Worm (Caenorhabditis elegans): ENCODE results near the gene Y41E3.7.

The Y41E3.7 gene

DNA sequence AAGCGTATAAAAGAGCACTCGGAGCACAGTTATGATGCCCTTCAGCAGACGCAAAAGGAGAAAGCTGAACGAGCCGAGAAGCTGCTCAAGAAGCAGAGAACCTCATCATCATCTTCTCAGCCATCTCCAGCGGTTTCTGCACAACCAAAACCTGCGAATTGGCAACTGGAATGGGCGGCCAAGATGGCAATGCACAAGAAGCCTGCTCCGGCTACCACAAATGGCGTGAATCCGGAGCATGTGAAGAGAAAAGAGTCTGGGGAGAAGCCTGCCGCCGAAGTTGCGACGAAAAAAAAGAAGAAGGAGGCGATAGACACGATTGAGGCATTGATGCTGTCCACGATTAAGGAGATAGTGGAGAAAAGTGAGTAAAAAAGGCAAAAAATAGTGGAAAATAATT, 27.3 kb downstream of the Y41E3.7 start:
- TF ChIP-seq nhr-67 (tag; optimal IDR thresholded peaks at IDR 0.05) = no peak
- no peak for TF ChIP-seq fkh-10 (GFP tag; optimal IDR thresholded peaks at IDR 0.05)
- TF ChIP-seq nhr-25 (tag; optimal IDR thresholded peaks at IDR 0.05) = no peak
- no peak for TF ChIP-seq zag-1 (tag; optimal IDR thresholded peaks at IDR 0.05)
- no peak for TF ChIP-seq ztf-11 (tag; optimal IDR thresholded peaks at IDR 0.05)
- no peak for TF ChIP-seq ceh-16 (tag; optimal IDR thresholded peaks at IDR 0.05)
- TF ChIP-seq mml-1 (tag; optimal IDR thresholded peaks at IDR 0.05) = no peak
- no peak for TF ChIP-seq unc-39 (tag; optimal IDR thresholded peaks at IDR 0.05)
- no peak for TF ChIP-seq nhr-28 (tag; optimal IDR thresholded peaks at IDR 0.05)

DNA sequence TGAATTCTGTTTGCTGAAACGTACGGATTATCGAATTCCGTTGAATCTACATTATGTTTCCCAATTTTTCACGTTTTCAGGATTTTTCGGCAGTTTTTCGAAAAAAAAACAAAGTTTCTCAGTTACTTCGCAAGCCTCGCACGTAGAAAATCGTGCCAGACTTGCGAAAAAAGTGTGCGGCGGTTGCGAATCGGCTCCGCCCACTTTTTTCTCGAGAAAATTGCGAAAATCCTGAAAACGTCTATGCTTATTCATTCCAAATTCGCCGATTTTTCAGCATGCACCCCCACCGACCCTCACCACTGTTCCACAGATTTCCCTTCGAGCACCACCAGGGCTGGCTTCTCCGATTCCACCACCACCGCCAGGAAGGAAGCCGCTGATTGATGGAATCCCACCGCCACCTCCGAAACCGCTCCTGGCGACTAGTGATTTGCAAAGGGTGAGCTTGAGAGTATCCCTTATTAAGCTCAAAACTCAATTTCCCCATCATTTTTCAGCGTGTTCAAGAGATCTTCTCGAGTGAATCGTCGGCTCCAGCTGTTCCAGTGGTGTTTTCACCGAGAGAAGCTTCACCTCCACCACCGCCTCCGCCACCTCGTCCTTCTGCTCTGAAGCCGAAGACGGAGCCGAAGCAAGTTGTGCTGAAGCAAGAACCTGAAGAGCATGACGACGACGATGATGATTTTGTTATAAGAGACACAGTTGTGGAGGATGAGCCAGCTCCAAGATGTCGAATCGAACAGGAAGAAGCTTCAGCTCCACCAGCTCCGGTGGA, 28.5 kb downstream of the Y41E3.7 start:
- no peak for TF ChIP-seq elt-2 (tag; optimal IDR thresholded peaks at IDR 0.05)
- no peak for TF ChIP-seq skn-1 (tag; optimal IDR thresholded peaks at IDR 0.05)
- TF ChIP-seq elt-3 (tag; optimal IDR thresholded peaks at IDR 0.05) = no peak
- TF ChIP-seq ceh-28 (tag; optimal IDR thresholded peaks at IDR 0.05) = no peak
- TF ChIP-seq unc-39 (tag; optimal IDR thresholded peaks at IDR 0.05) = no peak
- TF ChIP-seq aly-2 (tag; optimal IDR thresholded peaks at IDR 0.05) = no peak
- TF ChIP-seq sea-2 (GFP tag; optimal IDR thresholded peaks at IDR 0.05) = no peak
- TF ChIP-seq pha-4 (tag; optimal IDR thresholded peaks at IDR 0.05) = no peak
- TF ChIP-seq nhr-237 (tag; optimal IDR thresholded peaks at IDR 0.05) = no peak
- TF ChIP-seq unc-62 (GFP tag; optimal IDR thresholded peaks at IDR 0.05) = no peak
- no peak for TF ChIP-seq mml-1 (tag; optimal IDR thresholded peaks at IDR 0.05)
- TF ChIP-seq snpc-4 (tag; optimal IDR thresholded peaks at IDR 0.05) = no peak
- no peak for TF ChIP-seq R02D3.7 (tag; optimal IDR thresholded peaks at IDR 0.05)
- no peak for TF ChIP-seq lin-39 (tag; optimal IDR thresholded peaks at IDR 0.05)

ce11 chrIV:15046162-15046561, 32.3 kb downstream of the Y41E3.7 start:
- TF ChIP-seq jun-1 (tag; optimal IDR thresholded peaks at IDR 0.05) (no peak), ceh-9 (tag; optimal IDR thresholded peaks at IDR 0.05) (no peak), fkh-2 (tag; optimal IDR thresholded peaks at IDR 0.05) (no peak), nhr-77 (tag; optimal IDR thresholded peaks at IDR 0.05) (no peak)

DNA sequence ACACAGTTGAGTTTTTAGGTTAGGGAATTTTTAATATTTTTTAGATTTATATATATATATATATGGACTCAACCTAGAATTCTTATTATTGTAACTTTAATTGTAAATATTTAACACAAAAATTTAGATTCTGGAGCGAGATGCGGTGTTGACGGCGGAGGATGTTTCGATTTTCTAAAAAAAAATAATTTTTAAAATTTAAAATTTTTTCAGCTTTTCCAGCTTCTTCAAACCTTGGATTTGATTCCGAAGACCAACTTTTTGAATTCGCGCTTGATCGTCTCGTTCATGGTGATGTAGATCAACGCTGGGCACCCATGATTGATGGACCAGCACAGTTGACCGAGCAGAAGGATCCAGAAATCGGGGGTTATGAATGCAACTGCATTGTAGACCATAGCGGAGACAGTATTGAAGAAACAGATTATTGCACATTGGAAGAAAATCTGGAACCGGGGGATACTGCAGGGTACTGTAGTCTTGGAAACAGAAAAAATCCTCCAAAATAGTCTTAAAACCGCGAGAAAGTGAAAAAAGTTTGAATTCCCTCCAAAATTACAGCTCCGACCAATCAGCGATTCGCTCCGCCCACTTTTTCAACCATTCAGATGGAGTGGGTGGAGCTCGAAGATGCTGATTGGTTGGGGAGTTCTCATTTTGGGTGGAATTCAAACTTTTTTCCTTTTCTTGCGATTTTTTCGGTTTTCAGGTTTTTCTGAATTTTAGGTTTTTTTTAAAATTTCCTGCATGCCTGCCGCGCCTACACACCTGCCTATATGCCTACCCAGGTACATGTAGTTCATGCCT, 35.7 kb downstream of the Y41E3.7 start:
- no peak for TF ChIP-seq ceh-82 (tag; optimal IDR thresholded peaks at IDR 0.05)
- peak; percentile 42 for TF ChIP-seq lin-15B (tag; optimal IDR thresholded peaks at IDR 0.05)
- no peak for TF ChIP-seq lsy-12 (tag; optimal IDR thresholded peaks at IDR 0.05)
- peak; percentile 5 for TF ChIP-seq R02D3.7 (tag; optimal IDR thresholded peaks at IDR 0.05)
- no peak for TF ChIP-seq nhr-76 (tag; optimal IDR thresholded peaks at IDR 0.05)
- peak; percentile 96 for TF ChIP-seq nfya-1 (tag; optimal IDR thresholded peaks at IDR 0.05; ENCODE audit: insufficient read depth)
- TF ChIP-seq nhr-43 (tag; optimal IDR thresholded peaks at IDR 0.05; ENCODE audit: poor library complexity, severe bottlenecking) = peak; percentile 5
- TF ChIP-seq ama-1 (optimal IDR thresholded peaks at IDR 0.05) = peak; percentile 81
- peak; percentile 76 for TF ChIP-seq aly-2 (tag; optimal IDR thresholded peaks at IDR 0.05)

DNA sequence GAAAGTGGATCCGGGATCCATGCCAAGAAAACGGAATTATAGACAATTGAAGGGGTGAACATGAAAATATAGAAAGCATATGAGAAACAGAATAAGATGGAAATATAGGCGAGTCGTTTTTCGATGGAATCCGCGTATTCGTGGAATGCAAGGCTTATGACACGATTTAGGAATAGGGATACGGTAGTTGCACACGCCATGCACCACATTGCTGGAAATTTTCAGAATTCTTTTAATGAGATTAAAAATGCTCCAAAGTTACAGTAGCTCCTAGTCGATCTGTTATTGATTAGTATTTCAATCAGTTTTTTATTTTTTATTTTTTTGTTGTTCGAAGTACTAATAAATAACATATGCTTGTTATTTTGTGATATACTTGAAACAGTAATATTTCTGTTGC, 37.2 kb downstream of the Y41E3.7 start:
- TF ChIP-seq ztf-4 (tag; optimal IDR thresholded peaks at IDR 0.05) = no peak
- TF ChIP-seq pqm-1 (tag; optimal IDR thresholded peaks at IDR 0.05) = no peak
- TF ChIP-seq nhr-23 (tag; optimal IDR thresholded peaks at IDR 0.05) = no peak
- no peak for TF ChIP-seq nhr-28 (tag; optimal IDR thresholded peaks at IDR 0.05)
- TF ChIP-seq ceh-28 (tag; optimal IDR thresholded peaks at IDR 0.05) = no peak
- TF ChIP-seq fkh-10 (GFP tag; optimal IDR thresholded peaks at IDR 0.05) = no peak
- no peak for TF ChIP-seq nhr-11 (tag; optimal IDR thresholded peaks at IDR 0.05)
- TF ChIP-seq fos-1 (tag; optimal IDR thresholded peaks at IDR 0.05) = no peak
- no peak for TF ChIP-seq R02D3.7 (tag; optimal IDR thresholded peaks at IDR 0.05)
- TF ChIP-seq ZK546.5 (tag; optimal IDR thresholded peaks at IDR 0.05) = no peak
- no peak for TF ChIP-seq elt-3 (tag; optimal IDR thresholded peaks at IDR 0.05)
- TF ChIP-seq nhr-43 (tag; optimal IDR thresholded peaks at IDR 0.05; ENCODE audit: poor library complexity, severe bottlenecking) = no peak
- TF ChIP-seq nhr-237 (tag; optimal IDR thresholded peaks at IDR 0.05) = no peak
- TF ChIP-seq jun-1 (tag; optimal IDR thresholded peaks at IDR 0.05) = no peak
- TF ChIP-seq pha-4 (tag; optimal IDR thresholded peaks at IDR 0.05) = no peak
